Fruit fly (Drosophila melanogaster): ENCODE results near the gene grp.
A peak's percentile ranks its signal among the peaks of the same experiment; 100 is the strongest.

grp gene

dm6 chr2L:16637335-16637734, 42.5 kb upstream of the grp start:
- TF ChIP-seq Hr3 (GFP tag; optimal IDR thresholded peaks at IDR 0.05) = no peak
- no peak for TF ChIP-seq Scr (GFP tag; IDR thresholded peaks at IDR 0.05; ENCODE audit: partially characterized antibody)
- no peak for TF ChIP-seq pfk (GFP tag; optimal IDR thresholded peaks at IDR 0.05)
- peak; percentile 41 for TF ChIP-seq CG33557 (GFP tag; optimal IDR thresholded peaks at IDR 0.05)
- no peak for TF ChIP-seq wek (GFP tag; optimal IDR thresholded peaks at IDR 0.05)
- no peak for TF ChIP-seq bab2 (GFP tag; optimal IDR thresholded peaks at IDR 0.05)
- TF ChIP-seq Nf-YA (GFP tag; IDR thresholded peaks at IDR 0.05) = no peak
- no peak for TF ChIP-seq HLHmδ (GFP tag; optimal IDR thresholded peaks at IDR 0.05)
- no peak for TF ChIP-seq scrt (GFP tag; optimal IDR thresholded peaks at IDR 0.05)
- no peak for TF ChIP-seq CG7556 (GFP tag; optimal IDR thresholded peaks at IDR 0.05)
- TF ChIP-seq gsb (GFP tag; IDR thresholded peaks at IDR 0.05) = no peak
- no peak for TF ChIP-seq TFAM (GFP tag; optimal IDR thresholded peaks at IDR 0.05)
- TF ChIP-seq CG1792 (GFP tag; optimal IDR thresholded peaks at IDR 0.05) = no peak
- no peak for TF ChIP-seq Abd-B (GFP tag; optimal IDR thresholded peaks at IDR 0.05)
- no peak for TF ChIP-seq Deaf1 (tag; optimal IDR thresholded peaks at IDR 0.05)
- TF ChIP-seq otp (GFP tag; IDR thresholded peaks at IDR 0.05) = peak; percentile 23; the same call in 1 of the 3 replicates
- TF ChIP-seq CG2129 (GFP tag; IDR thresholded peaks at IDR 0.05; ENCODE audit: partially characterized antibody) = no peak
- TF ChIP-seq crol (GFP tag; IDR thresholded peaks at IDR 0.05) = peak; percentile 86
- TF ChIP-seq CG2199 (GFP tag; IDR thresholded peaks at IDR 0.05) = peak; percentile 89
- TF ChIP-seq CG16813 (GFP tag; IDR thresholded peaks at IDR 0.05; ENCODE audit: partially characterized antibody) = no peak
- TF ChIP-seq NC2β (GFP tag; optimal IDR thresholded peaks at IDR 0.05) = no peak
- no peak for TF ChIP-seq CG4854 (GFP tag; optimal IDR thresholded peaks at IDR 0.05)
- no peak for TF ChIP-seq MTF-1 (GFP tag; optimal IDR thresholded peaks at IDR 0.05; ENCODE audit: borderline replicate concordance)
- no peak for TF ChIP-seq CG12219 (GFP tag; optimal IDR thresholded peaks at IDR 0.05)
- no peak for TF ChIP-seq dati (GFP tag; IDR thresholded peaks at IDR 0.05)
- no peak for TF ChIP-seq CG18764 (GFP tag; optimal IDR thresholded peaks at IDR 0.05)
- TF ChIP-seq CG30403 (GFP tag; optimal IDR thresholded peaks at IDR 0.05) = no peak
- TF ChIP-seq CG6683 (GFP tag; optimal IDR thresholded peaks at IDR 0.05) = no peak
- peak; percentile 21 for TF ChIP-seq twi (tag; optimal IDR thresholded peaks at IDR 0.05)
- TF ChIP-seq sob (GFP tag; IDR thresholded peaks at IDR 0.05) = 0 out of 2 replicates have a peak, but pooled peaks have one; percentile 6
- TF ChIP-seq sug (tag; optimal IDR thresholded peaks at IDR 0.05) = no peak
- no peak for TF ChIP-seq CoRest (tag; optimal IDR thresholded peaks at IDR 0.05)
- no peak for TF ChIP-seq emc (GFP tag; optimal IDR thresholded peaks at IDR 0.05)
- TF ChIP-seq bigmax (GFP tag; optimal IDR thresholded peaks at IDR 0.05) = no peak
- TF ChIP-seq CG15269 (tag; optimal IDR thresholded peaks at IDR 0.05) = no peak
- TF ChIP-seq CG18011 (GFP tag; optimal IDR thresholded peaks at IDR 0.05) = no peak
- no peak for TF ChIP-seq MBD-R2 (GFP tag; IDR thresholded peaks at IDR 0.05)
- TF ChIP-seq wor (GFP tag; IDR thresholded peaks at IDR 0.05) = no peak
- no peak for TF ChIP-seq CG13624 (GFP tag; optimal IDR thresholded peaks at IDR 0.05)
- no peak for TF ChIP-seq nerfin-1 (tag; optimal IDR thresholded peaks at IDR 0.05)
- TF ChIP-seq trem (tag; optimal IDR thresholded peaks at IDR 0.05) = no peak
- peak; percentile 19 for TF ChIP-seq CG3407 (GFP tag; optimal IDR thresholded peaks at IDR 0.05)
- TF ChIP-seq fd64A (GFP tag; optimal IDR thresholded peaks at IDR 0.05) = peak; percentile 11
- no peak for TF ChIP-seq Adf1 (GFP tag; IDR thresholded peaks at IDR 0.05)
- TF ChIP-seq CG4820 (GFP tag; optimal IDR thresholded peaks at IDR 0.05) = no peak
- no peak for TF ChIP-seq D19B (GFP tag; optimal IDR thresholded peaks at IDR 0.05)
- no peak for TF ChIP-seq CG17359 (tag; optimal IDR thresholded peaks at IDR 0.05)
- TF ChIP-seq Hmx (GFP tag; optimal IDR thresholded peaks at IDR 0.05) = no peak
- TF ChIP-seq Blimp-1 (GFP tag; optimal IDR thresholded peaks at IDR 0.05) = peak; percentile 16
- TF ChIP-seq Chrac-16 (GFP tag; optimal IDR thresholded peaks at IDR 0.05) = no peak
- TF ChIP-seq lab (GFP tag; optimal IDR thresholded peaks at IDR 0.05) = no peak
